Worm (Caenorhabditis elegans): ENCODE data around the gene ZC404.2.

DNA sequence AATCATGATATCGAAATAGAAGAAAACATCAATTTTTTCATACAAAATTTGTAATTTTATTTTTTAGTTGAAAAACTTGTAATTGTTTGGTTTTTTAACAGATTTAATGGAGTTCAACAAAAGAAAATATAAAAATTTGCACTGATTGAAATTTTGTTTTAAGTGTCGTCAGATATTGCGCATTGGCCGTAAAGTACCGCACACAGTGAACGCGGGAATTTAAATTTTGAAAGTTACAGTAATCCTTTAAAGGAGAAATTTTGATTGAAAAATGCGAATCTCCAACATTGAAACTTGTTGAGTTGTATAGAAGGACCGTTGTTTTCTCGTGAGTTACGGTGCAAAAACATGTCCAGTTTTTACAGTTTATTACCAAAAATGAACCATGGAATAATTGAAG, 5.2 kb downstream of the ZC404.2 start:
- TF ChIP-seq pha-4 (tag; optimal IDR thresholded peaks at IDR 0.05) (no peak), unc-42 (tag; optimal IDR thresholded peaks at IDR 0.05) (no peak), elt-2 (tag; optimal IDR thresholded peaks at IDR 0.05) (no peak), rnt-1 (tag; optimal IDR thresholded peaks at IDR 0.05) (no peak)

Measured in whole organism, late embryonic.